Worm (Caenorhabditis elegans) whole organism, dauer: ENCODE measurements around the gene F43G6.8.

Source experiments
- unc-62 ChIP-seq: sonication (generic microtip); optimal IDR thresholded peaks from 2 replicates; lab custom pipeline; 2017; ENCODE audit warnings: missing biosample characterization, missing genetic modification reagents, missing genetic modification characterization

F43G6.8 gene

ce11 chrII:11794392-11794791 is 19.5 kb downstream of the F43G6.8 start:
- no peak for TF ChIP-seq unc-62 (GFP tag; lab: Kevin White, UChicago)

- TF ChIP-seq unc-62 (GFP tag; lab: Kevin White, UChicago): no peak
These were observed 23.4 kb downstream of the F43G6.8 start, which contains the start of gene F43G6.4 for ce11 chrII:11790458-11790857. F43G6.4 (plus strand) TSS chrII:11790758.

ce11 chrII:11788025-11788424 is 25.9 kb downstream of the F43G6.8 start:
- no peak for TF ChIP-seq unc-62 (GFP tag; lab: Kevin White, UChicago)

DNA sequence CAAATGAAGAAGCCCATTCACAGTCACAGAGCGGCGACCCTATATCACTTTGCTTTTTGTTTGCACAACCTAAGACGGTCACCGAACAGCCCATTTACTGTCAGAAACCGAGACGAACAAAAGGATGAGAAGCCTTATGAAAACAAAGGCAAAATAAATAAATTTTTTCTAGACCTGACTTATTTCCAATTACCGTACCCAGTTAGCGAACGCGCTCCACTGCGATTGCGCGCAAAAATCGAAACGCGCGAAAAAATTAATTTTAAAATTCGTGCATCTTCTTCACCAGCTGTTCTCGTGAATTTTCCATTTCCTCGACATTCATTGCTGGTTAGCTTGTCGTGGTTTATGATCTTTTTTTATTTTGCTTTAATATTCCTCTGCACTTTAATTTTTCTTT is 31.4 kb downstream of the F43G6.8 start, which contains the start of gene F43G6.16:
Gene F43G6.16 (minus strand): TSS at position 141 of the 400 bp plus-strand sequence.
- TF ChIP-seq unc-62 (GFP tag; lab: Kevin White, UChicago): no peak

- no peak for TF ChIP-seq unc-62 (GFP tag; lab: Kevin White, UChicago)
These were observed 35.9 kb downstream of the F43G6.8 start, which contains the start of the genes patr-1 and dna-2 for ce11 chrII:11777893-11778480. patr-1 (minus strand) TSS chrII:11777943. dna-2 (plus strand) TSS chrII:11778430.

DNA sequence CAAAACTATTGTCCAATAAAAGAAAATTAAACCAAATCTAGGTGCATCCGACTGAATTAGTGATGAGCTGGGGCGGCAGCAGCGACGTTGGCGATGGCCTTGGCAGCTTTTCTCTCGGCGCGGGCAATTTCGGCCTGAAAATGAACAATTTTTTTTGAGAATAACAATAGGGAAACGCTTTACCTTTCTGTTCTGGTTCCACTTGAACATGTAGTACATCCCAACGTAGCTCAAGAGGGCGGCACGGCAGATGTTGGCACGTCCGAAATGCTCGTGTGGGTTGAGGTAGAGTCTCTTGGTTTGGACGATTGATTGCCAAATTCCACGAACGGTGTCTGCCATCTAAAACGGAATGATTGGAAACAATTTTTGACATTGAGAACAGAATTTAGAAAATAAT is 39.7 kb downstream of the F43G6.8 start, which contains the start of gene F44E5.1:
Gene F44E5.1 (minus strand): TSS at position 342 of the 400 bp plus-strand sequence.
- TF ChIP-seq unc-62 (GFP tag; lab: Kevin White, UChicago): no peak

DNA sequence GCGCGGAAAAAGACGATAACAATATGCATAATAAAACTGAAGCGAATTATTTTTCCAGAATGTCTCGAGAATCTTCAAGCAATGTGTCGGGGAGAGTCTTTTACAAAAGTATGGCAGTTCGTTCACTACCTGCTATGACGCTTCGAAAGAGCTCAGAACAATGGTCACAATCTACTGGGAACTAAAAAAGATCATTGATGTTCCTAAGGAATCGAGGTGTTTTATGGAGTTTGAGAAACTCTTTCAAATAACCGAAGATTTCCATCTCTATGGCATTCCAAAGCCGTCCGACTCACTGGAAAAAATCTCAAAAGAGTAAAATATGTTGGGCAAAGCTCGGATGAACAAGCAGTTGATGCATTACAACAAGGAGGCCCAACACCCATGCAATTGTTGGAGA is 41.5 kb downstream of the F43G6.8 start, which contains the start of gene F44E5.15:
Gene F44E5.15 (plus strand): TSS at position 301 of the 400 bp plus-strand sequence.
- TF ChIP-seq unc-62 (GFP tag; lab: Kevin White, UChicago): no peak

DNA sequence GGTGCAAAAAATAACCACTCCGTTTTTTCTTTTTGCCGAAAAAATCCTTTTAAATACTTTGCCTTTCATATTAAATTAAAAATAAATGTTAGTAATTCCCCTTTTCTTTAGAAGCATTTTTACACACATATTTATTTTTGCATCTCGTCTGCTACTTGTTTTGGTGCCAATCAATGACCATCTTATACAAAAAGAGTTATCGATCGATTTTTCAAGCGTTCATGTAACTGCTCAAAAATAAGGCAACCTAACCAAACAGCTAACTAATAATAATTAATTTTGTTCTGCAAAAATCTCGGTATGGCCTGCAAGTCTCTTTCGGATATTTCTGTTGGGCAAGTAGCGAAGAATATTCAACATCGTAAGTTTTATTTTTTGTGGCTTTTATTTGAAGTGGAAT is 47.4 kb downstream of the F43G6.8 start, which contains the start of gene F44E5.2:
Gene F44E5.2 (plus strand): TSS at position 301 of the 400 bp plus-strand sequence.
- TF ChIP-seq unc-62 (GFP tag; lab: Kevin White, UChicago): no peak

- TF ChIP-seq unc-62 (GFP tag; lab: Kevin White, UChicago): no peak
These were observed 48.3 kb downstream of the F43G6.8 start for ce11 chrII:11765506-11766152.
